Fruit fly (Drosophila melanogaster) whole organism, embryonic: ENCODE data around the gene MED15.

ENCODE experiments used
- Aef1 ChIP-seq: fragments of 200-800 bp; sonication (Bioruptor generic); IDR thresholded peaks from 3 replicates; pipeline ENCODE4 v1.3.6; 2022; ENCODE audit warnings: missing biosample characterization, missing genetic modification characterization
- Atf-2 ChIP-seq: fragments of 200-800 bp; sonication (Bioruptor generic); optimal IDR thresholded peaks from 2 replicates; lab custom pipeline; 2016; ENCODE audit warnings: missing biosample characterization, missing genetic modification characterization
- CG1024 ChIP-seq: fragments of 200-800 bp; sonication (Bioruptor generic); IDR thresholded peaks from 2 replicates; pipeline ENCODE4 v1.3.6; 2022; ENCODE audit warnings: missing biosample characterization, missing genetic modification characterization
- CG10366 ChIP-seq: fragments of 200-800 bp; sonication (Bioruptor generic); IDR thresholded peaks from 2 replicates; pipeline ENCODE4 v1.3.6; 2022; ENCODE audit warnings: missing biosample characterization, missing genetic modification characterization
- CG10979 ChIP-seq: fragments of 200-800 bp; sonication (Bioruptor generic); optimal IDR thresholded peaks from 2 replicates; lab custom pipeline; 2018; ENCODE audit warnings: missing biosample characterization, mild to moderate bottlenecking, missing genetic modification characterization, moderate library complexity
- CG11504 ChIP-seq: fragments of 200-800 bp; sonication (Bioruptor generic); optimal IDR thresholded peaks from 3 replicates; lab custom pipeline; 2019; ENCODE audit warnings: missing biosample characterization, mild to moderate bottlenecking, missing genetic modification characterization, moderate library complexity
- CG1233 ChIP-seq: fragments of 200-800 bp; sonication (Bioruptor generic); optimal IDR thresholded peaks from 4 replicates; lab custom pipeline; 2018; ENCODE audit warnings: missing biosample characterization, mild to moderate bottlenecking, missing genetic modification characterization
- CG13123 ChIP-seq: fragments of 200-800 bp; sonication (Bioruptor generic); optimal IDR thresholded peaks from 2 replicates; lab custom pipeline; 2016; ENCODE audit warnings: missing biosample characterization, missing genetic modification characterization
- CG15269 ChIP-seq: fragments of 200-800 bp; sonication (Bioruptor generic); optimal IDR thresholded peaks from 2 replicates; lab custom pipeline; 2018; ENCODE audit warnings: missing biosample characterization, mild to moderate bottlenecking, missing genetic modification characterization, moderate library complexity
- CG17186 ChIP-seq: fragments of 200-800 bp; sonication (Bioruptor generic); optimal IDR thresholded peaks from 3 replicates; lab custom pipeline; 2017; ENCODE audit warnings: missing biosample characterization, missing genetic modification reagents, missing genetic modification characterization
- CG18476 ChIP-seq: fragments of 200-800 bp; sonication (Bioruptor generic); optimal IDR thresholded peaks from 2 replicates; lab custom pipeline; 2016; ENCODE audit warnings: missing biosample characterization, mild to moderate bottlenecking, missing genetic modification characterization
- CG2678 ChIP-seq: fragments of 200-800 bp; sonication (Bioruptor generic); optimal IDR thresholded peaks from 3 replicates; lab custom pipeline; 2019; ENCODE audit warnings: missing biosample characterization, mild to moderate bottlenecking, missing genetic modification characterization, moderate library complexity
- CG31441 ChIP-seq: fragments of 200-800 bp; sonication (Bioruptor generic); IDR thresholded peaks from 2 replicates; pipeline ENCODE4 v1.3.6; 2022; ENCODE audit warnings: missing biosample characterization, missing genetic modification characterization
- CG4424 ChIP-seq: fragments of 200-800 bp; sonication (Bioruptor generic); optimal IDR thresholded peaks from 3 replicates; lab custom pipeline; 2016; ENCODE audit warnings: missing biosample characterization, missing genetic modification characterization
- CG4617 ChIP-seq: fragments of 200-800 bp; sonication (Bioruptor generic); optimal IDR thresholded peaks from 3 replicates; lab custom pipeline; 2016; ENCODE audit warnings: missing biosample characterization, missing genetic modification characterization, borderline replicate concordance
- CG4707 ChIP-seq: fragments of 200-800 bp; sonication (Bioruptor generic); optimal IDR thresholded peaks from 2 replicates; lab custom pipeline; 2018; ENCODE audit warnings: missing biosample characterization, mild to moderate bottlenecking, missing genetic modification characterization, moderate library complexity
- CG7839 ChIP-seq: fragments of 200-800 bp; sonication (Bioruptor generic); optimal IDR thresholded peaks from 3 replicates; lab custom pipeline; 2018; ENCODE audit warnings: missing biosample characterization, mild to moderate bottlenecking, missing genetic modification characterization, moderate library complexity
- CG9876 ChIP-seq: fragments of 200-800 bp; sonication (Bioruptor generic); optimal IDR thresholded peaks from 2 replicates; lab custom pipeline; 2016; ENCODE audit warnings: missing biosample characterization, missing genetic modification characterization
- Camta ChIP-seq: fragments of 200-800 bp; sonication (Bioruptor generic); optimal IDR thresholded peaks from 2 replicates; lab custom pipeline; 2016; ENCODE audit warnings: missing biosample characterization, missing genetic modification characterization
- D ChIP-seq, 2 experiments: fragments of 200-800 bp in 1 of 2; fragments of >200 bp in 1 of 2; sonication (Bioruptor generic) in 1 of 2; optimal IDR thresholded peaks; 2 replicates in 1 of 2; 3 replicates in 1 of 2; lab custom pipeline; 2017; ENCODE audit warnings: mild to moderate bottlenecking in 1 of 2, missing biosample characterization in 1 of 2, missing genetic modification characterization in 1 of 2, missing genetic modification reagents in 1 of 2
- Gsc ChIP-seq: fragments of 200-800 bp; sonication (Bioruptor generic); IDR thresholded peaks from 2 replicates; pipeline ENCODE4 v1.3.6; 2022; ENCODE audit warnings: missing biosample characterization, missing genetic modification characterization
- HmgD ChIP-seq: fragments of 200-800 bp; sonication (Bioruptor generic); optimal IDR thresholded peaks from 3 replicates; lab custom pipeline; 2016; ENCODE audit warnings: missing biosample characterization, missing genetic modification characterization
- Hr3 ChIP-seq: fragments of 200-800 bp; sonication (Bioruptor generic); optimal IDR thresholded peaks from 3 replicates; lab custom pipeline; 2016; ENCODE audit warnings: missing biosample characterization, missing genetic modification characterization
- MBD-R2 ChIP-seq: fragments of 200-800 bp; sonication (Bioruptor generic); IDR thresholded peaks from 2 replicates; pipeline ENCODE4 v1.3.6; 2022; ENCODE audit warnings: missing biosample characterization, missing genetic modification characterization
- Optix ChIP-seq: fragments of 200-800 bp; sonication (Bioruptor generic); IDR thresholded peaks from 3 replicates; pipeline ENCODE4 v1.3.6; 2022; ENCODE audit warnings: missing biosample characterization, missing genetic modification characterization
- Sox102F ChIP-seq: fragments of 200-800 bp; sonication (Bioruptor generic); optimal IDR thresholded peaks from 2 replicates; lab custom pipeline; 2018; ENCODE audit warnings: missing biosample characterization, mild to moderate bottlenecking, missing genetic modification characterization, moderate library complexity
- Sry-δ ChIP-seq: fragments of 200-800 bp; sonication (Bioruptor generic); optimal IDR thresholded peaks from 2 replicates; lab custom pipeline; 2016; ENCODE audit warnings: missing biosample characterization, missing genetic modification characterization
- az2 ChIP-seq: fragments of 200-800 bp; sonication (Bioruptor generic); optimal IDR thresholded peaks from 3 replicates; lab custom pipeline; 2016; ENCODE audit warnings: missing biosample characterization, missing genetic modification characterization
- bcd ChIP-seq: fragments of 200-800 bp; sonication (Bioruptor generic); optimal IDR thresholded peaks from 2 replicates; lab custom pipeline; 2017; ENCODE audit warnings: missing biosample characterization, mild to moderate bottlenecking, missing genetic modification characterization
- br ChIP-seq: fragments of >200 bp; optimal IDR thresholded peaks from 2 replicates; lab custom pipeline; 2017
- bsh ChIP-seq, 2 experiments: fragments of 200-800 bp; sonication (Bioruptor generic); optimal IDR thresholded peaks; 2 replicates each; lab custom pipeline; 2017 to 2018; ENCODE audit warnings: mild to moderate bottlenecking in 2 of 2, missing biosample characterization in 2 of 2, missing genetic modification characterization in 2 of 2, moderate library complexity in 1 of 2
- cad ChIP-seq: fragments of >200 bp; optimal IDR thresholded peaks from 2 replicates; lab custom pipeline; 2017; ENCODE audit warnings: missing biosample characterization, missing genetic modification characterization
- cato ChIP-seq: fragments of 200-800 bp; sonication (Bioruptor generic); optimal IDR thresholded peaks from 2 replicates; lab custom pipeline; 2016; ENCODE audit warnings: missing biosample characterization, missing genetic modification characterization, borderline replicate concordance
- corto ChIP-seq: fragments of 200-800 bp; sonication (Bioruptor generic); optimal IDR thresholded peaks from 2 replicates; lab custom pipeline; 2016; ENCODE audit warnings: missing biosample characterization, mild to moderate bottlenecking, missing genetic modification characterization, moderate library complexity
- eve ChIP-seq, 2 experiments: fragments of >200 bp; optimal IDR thresholded peaks; 2 replicates each; lab custom pipeline; 2017; ENCODE audit warnings: missing biosample characterization in 2 of 2, missing genetic modification characterization in 2 of 2
- fd102C ChIP-seq: fragments of 200-800 bp; sonication (Bioruptor generic); optimal IDR thresholded peaks from 2 replicates; lab custom pipeline; 2018; ENCODE audit warnings: missing biosample characterization, mild to moderate bottlenecking, missing genetic modification characterization, moderate library complexity
- gem ChIP-seq: fragments of 200-800 bp; sonication (Bioruptor generic); optimal IDR thresholded peaks from 2 replicates; lab custom pipeline; 2019; ENCODE audit warnings: missing biosample characterization, mild to moderate bottlenecking, missing genetic modification characterization, moderate library complexity
- grau ChIP-seq: fragments of 200-800 bp; optimal IDR thresholded peaks from 3 replicates; lab custom pipeline; 2019; ENCODE audit warnings: missing biosample characterization, mild to moderate bottlenecking, missing genetic modification characterization, moderate library complexity
- gsb-n ChIP-seq: fragments of 200-800 bp; sonication (Bioruptor generic); optimal IDR thresholded peaks from 3 replicates; lab custom pipeline; 2018; ENCODE audit warnings: missing biosample characterization, mild to moderate bottlenecking, missing genetic modification characterization
- hkb ChIP-seq, 2 experiments: fragments of 200-800 bp in 1 of 2; fragments of >200 bp in 1 of 2; sonication (Bioruptor generic) in 1 of 2; IDR thresholded peaks in 1 of 2; optimal IDR thresholded peaks in 1 of 2; 2 replicates each; pipeline versions ENCODE4 v1.3.6 to Lab custom; 2017 to 2022; ENCODE audit warnings: missing biosample characterization in 1 of 2, missing genetic modification characterization in 1 of 2
- lilli ChIP-seq: fragments of 200-800 bp; sonication (Bioruptor generic); optimal IDR thresholded peaks from 3 replicates; lab custom pipeline; 2016; ENCODE audit warnings: missing biosample characterization, missing genetic modification characterization
- nerfin-1 ChIP-seq: fragments of 200-800 bp; sonication (Bioruptor generic); optimal IDR thresholded peaks from 3 replicates; lab custom pipeline; 2019; ENCODE audit warnings: missing biosample characterization, mild to moderate bottlenecking, missing genetic modification characterization, moderate library complexity
- otp ChIP-seq: fragments of 200-800 bp; sonication (Bioruptor generic); IDR thresholded peaks from 3 replicates; pipeline ENCODE4, ENCODE4 v1.3.6; 2022; ENCODE audit warnings: missing biosample characterization, missing genetic modification characterization
- sens ChIP-seq: fragments of 200-800 bp; sonication (Bioruptor generic); peaks from one replicate; lab custom pipeline; 2016; ENCODE audit warnings: missing biosample characterization, missing genetic modification characterization
- sens-2 ChIP-seq: fragments of 200-800 bp; sonication (Bioruptor generic); IDR thresholded peaks from 2 replicates; pipeline ENCODE4 v1.3.6; 2022; ENCODE audit warnings: missing biosample characterization, missing genetic modification characterization
- so ChIP-seq: fragments of 200-800 bp; sonication (Bioruptor generic); IDR thresholded peaks from 3 replicates; pipeline ENCODE4 v1.3.6; 2022; ENCODE audit warnings: missing biosample characterization, missing genetic modification characterization
- tin ChIP-seq: fragments of 200-800 bp; sonication (Bioruptor generic); optimal IDR thresholded peaks from 3 replicates; lab custom pipeline; 2016; ENCODE audit warnings: missing biosample characterization, missing genetic modification characterization
- tio ChIP-seq: fragments of 200-800 bp; sonication (Bioruptor generic); optimal IDR thresholded peaks from 2 replicates; lab custom pipeline; 2017; ENCODE audit warnings: missing biosample characterization, missing genetic modification characterization, inconsistent platforms
- tna ChIP-seq: fragments of 200-800 bp; sonication (Bioruptor generic); IDR thresholded peaks from 2 replicates; pipeline ENCODE4 v1.3.6; 2022; ENCODE audit warnings: missing biosample characterization, missing genetic modification characterization; ENCODE audit not compliant: partially characterized antibody
- zfh1 ChIP-seq: fragments of 200-800 bp; sonication (Bioruptor generic); IDR thresholded peaks from 3 replicates; pipeline ENCODE4 v1.3.6; 2022; ENCODE audit warnings: missing biosample characterization, missing genetic modification characterization

MED15 gene

DNA sequence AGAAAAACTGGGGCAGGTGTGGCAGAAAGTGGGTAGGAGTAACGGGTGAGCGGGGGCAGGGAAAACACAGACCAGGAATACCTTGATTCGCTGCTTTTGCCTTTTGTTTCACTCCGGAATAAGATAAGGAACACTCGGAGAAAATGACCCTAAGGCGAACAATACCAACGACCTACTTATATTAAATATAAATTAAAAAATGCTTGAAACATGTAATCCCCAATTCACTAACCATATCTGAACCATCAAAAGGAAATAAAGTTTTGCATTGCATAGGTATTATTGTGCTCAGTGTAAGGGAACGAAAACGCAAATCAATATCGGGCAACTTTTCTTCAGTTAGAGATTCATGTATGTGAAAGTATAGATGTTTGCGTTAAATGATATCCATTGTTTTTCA lies 39.2 kb downstream of the MED15 start (continued):
- peak; percentile 52 for TF ChIP-seq CG2678 (tag; lab: Kevin White, UChicago)
- peak; percentile 81 for TF ChIP-seq CG11504 (tag; lab: Kevin White, UChicago)
- 0 out of 2 replicates have a peak, but pooled peaks have one; percentile 27 for TF ChIP-seq MBD-R2
- TF ChIP-seq cato (GFP tag; lab: Kevin White, UChicago): peak; percentile 2
- peak; percentile 82 for TF ChIP-seq CG7839
- TF ChIP-seq CG18476 (GFP tag; lab: Kevin White, UChicago): peak; percentile 20
- TF ChIP-seq CG4424 (GFP tag; lab: Kevin White, UChicago): peak; percentile 45
- TF ChIP-seq br (lab: Kevin White, UChicago): no peak
- peak; percentile 39 for TF ChIP-seq bcd (GFP tag; lab: Kevin White, UChicago)
- peak; percentile 16 for TF ChIP-seq CG4617 (GFP tag; lab: Kevin White, UChicago)
- peak; percentile 54; the same call in 1 of the 3 replicates for TF ChIP-seq so (GFP tag; lab: Robert Waterston, UW)
- no peak for TF ChIP-seq CG1233 (GFP tag; lab: Kevin White, UChicago)
- peak; percentile 83 for TF ChIP-seq gem (tag; lab: Kevin White, UChicago)
- TF ChIP-seq az2 (GFP tag; lab: Kevin White, UChicago): peak; percentile 65
- peak; percentile 40 for TF ChIP-seq CG4707 (GFP tag; lab: Kevin White, UChicago)
- peak; percentile 28 for TF ChIP-seq corto (GFP tag; lab: Kevin White, UChicago)
- TF ChIP-seq CG1024 (GFP tag; lab: Robert Waterston, UW): no peak
- TF ChIP-seq otp (GFP tag; lab: Robert Waterston, UW): peak; percentile 51; the same call in 1 of the 3 replicates
- no peak for TF ChIP-seq fd102C (GFP tag; lab: Kevin White, UChicago)
- TF ChIP-seq CG17186: no peak
- TF ChIP-seq sens: peak; percentile 95
- peak; percentile 37 for TF ChIP-seq CG10979
- TF ChIP-seq CG13123 (GFP tag; lab: Kevin White, UChicago): peak; percentile 23
- no peak for TF ChIP-seq Gsc (GFP tag; lab: Robert Waterston, UW)
- TF ChIP-seq hkb (optimal IDR thresholded peaks at IDR 0.05; lab: Kevin White, UChicago): no peak
- peak; percentile 81 for TF ChIP-seq hkb (GFP tag; IDR thresholded peaks at IDR 0.05; lab: Robert Waterston, UW)
- TF ChIP-seq sens-2 (GFP tag; lab: Robert Waterston, UW): peak; percentile 66; the same call in 1 of the 2 replicates
- TF ChIP-seq CG9876 (GFP tag; lab: Kevin White, UChicago): no peak
- no peak for TF ChIP-seq D (optimal IDR thresholded peaks at IDR 0.05; lab: Kevin White, UChicago)
- TF ChIP-seq D (GFP tag; optimal IDR thresholded peaks at IDR 0.05; lab: Kevin White, UChicago): peak; percentile 14
- TF ChIP-seq eve (GFP tag; optimal IDR thresholded peaks at IDR 0.05; lab: Kevin White, UChicago): peak in 1 of 2 experiments; percentile 65
- peak; percentile 63 for TF ChIP-seq lilli (GFP tag; lab: Kevin White, UChicago)
- peak; percentile 53; the same call in 1 of the 2 replicates for TF ChIP-seq CG31441
- peak; percentile 69 for TF ChIP-seq CG15269
- peak; percentile 20 for TF ChIP-seq tin (GFP tag; lab: Kevin White, UChicago)
- TF ChIP-seq Hr3 (GFP tag; lab: Kevin White, UChicago): peak; percentile 61
- TF ChIP-seq Atf-2 (GFP tag; lab: Kevin White, UChicago): no peak
- TF ChIP-seq Sry-δ (GFP tag; lab: Kevin White, UChicago): no peak
- peak; percentile 65 for TF ChIP-seq grau (tag; lab: Kevin White, UChicago)
- no peak for TF ChIP-seq cad (GFP tag; lab: Kevin White, UChicago)
- no peak for TF ChIP-seq nerfin-1 (tag; lab: Kevin White, UChicago)
- TF ChIP-seq tio (GFP tag; lab: Kevin White, UChicago): peak; percentile 63
- peak in 1 of 2 experiments; percentile 81 for TF ChIP-seq bsh (GFP tag; optimal IDR thresholded peaks at IDR 0.05; lab: Kevin White, UChicago)
- peak; percentile 26 for TF ChIP-seq Camta
- TF ChIP-seq tna: no peak
- TF ChIP-seq HmgD (GFP tag; lab: Kevin White, UChicago): no peak
- peak; percentile 67 for TF ChIP-seq CG10366 (GFP tag; lab: Robert Waterston, UW)
- TF ChIP-seq gsb-n: peak; percentile 48
- TF ChIP-seq Aef1: peak; percentile 53; the same call in 2 of the 3 replicates
- peak; percentile 85 for TF ChIP-seq Sox102F (GFP tag; lab: Kevin White, UChicago)
- peak; percentile 17; the same call in 1 of the 3 replicates for TF ChIP-seq Optix (GFP tag; lab: Robert Waterston, UW)
- TF ChIP-seq zfh1 (GFP tag; lab: Robert Waterston, UW): peak; percentile 77
